Worm (Caenorhabditis elegans) whole organism, L4 larva: ENCODE data around the gene Y82E9BL.3.

Source experiments
- F26F4.8 ChIP-seq: fragments of 200-800 bp; sonication (Bioruptor generic); conservative IDR thresholded peaks from 2 replicates; pipeline ENCODE4 v1.3.6; 2022; ENCODE audit warnings: missing genetic modification characterization, missing compliant biosample characterization
- ceh-62 ChIP-seq: sonication (generic microtip); optimal IDR thresholded peaks from 2 replicates; lab custom pipeline; 2017; ENCODE audit warnings: missing biosample characterization, missing genetic modification characterization
- ces-1 ChIP-seq: fragments of 150-350 bp; sonication (generic microtip); optimal IDR thresholded peaks from 4 replicates; lab custom pipeline; 2014; ENCODE audit warnings: missing biosample characterization, missing genetic modification reagents, missing genetic modification characterization
- dmd-6 ChIP-seq: fragments of 200-800 bp; sonication (Bioruptor generic); IDR thresholded peaks from 2 replicates; pipeline ENCODE4 v1.3.6; 2022; ENCODE audit warnings: missing genetic modification reagents, missing genetic modification characterization, missing compliant biosample characterization
- lim-7 ChIP-seq: fragments of 200-800 bp; sonication (Bioruptor generic); IDR thresholded peaks from 2 replicates; pipeline ENCODE4 v1.3.6; 2022; ENCODE audit warnings: missing genetic modification characterization, missing compliant biosample characterization
- nhr-25 ChIP-seq: sonication (generic microtip); optimal IDR thresholded peaks from 2 replicates; lab custom pipeline; 2017; ENCODE audit warnings: missing genetic modification characterization, mild to moderate bottlenecking, missing compliant biosample characterization, antibody characterized with exemption, moderate library complexity, borderline replicate concordance; ENCODE audit not compliant: insufficient read depth
- set-16 ChIP-seq: fragments of 200-800 bp; sonication (Bioruptor generic); IDR thresholded peaks from 2 replicates; pipeline ENCODE4 v1.3.6; 2022; ENCODE audit warnings: missing genetic modification reagents, missing genetic modification characterization, missing compliant biosample characterization
- snpc-4 ChIP-seq: fragments of 150-350 bp; optimal IDR thresholded peaks from 2 replicates; lab custom pipeline; 2014; ENCODE audit warnings: missing biosample characterization, missing genetic modification characterization
- spr-3 ChIP-seq: fragments of 200-800 bp; sonication (Bioruptor generic); optimal IDR thresholded peaks from 2 replicates; lab custom pipeline; 2018; ENCODE audit warnings: mild to moderate bottlenecking, missing genetic modification characterization, missing compliant biosample characterization
- unc-39 ChIP-seq: sonication (generic microtip); optimal IDR thresholded peaks from 2 replicates; lab custom pipeline; 2017; ENCODE audit warnings: missing biosample characterization, missing genetic modification characterization
- unc-62 ChIP-seq, 3 experiments: fragments of 150-350 bp in 1 of 3; sonication (generic microtip); optimal IDR thresholded peaks in 2 of 3; peaks in 1 of 3; 1 replicate in 1 of 3; 2 replicates in 2 of 3; lab custom pipeline; 2014 to 2017; ENCODE audit warnings: missing biosample characterization in 3 of 3, missing genetic modification characterization in 3 of 3, missing genetic modification reagents in 3 of 3, missing genotype in 1 of 3
- zag-1 ChIP-seq: fragments of 150-350 bp; optimal IDR thresholded peaks from 2 replicates; lab custom pipeline; 2014; ENCODE audit warnings: missing biosample characterization, missing genetic modification characterization
- ztf-7 ChIP-seq: fragments of 150-350 bp; optimal IDR thresholded peaks from 2 replicates; lab custom pipeline; 2014; ENCODE audit warnings: missing biosample characterization, missing genetic modification characterization

DNA sequence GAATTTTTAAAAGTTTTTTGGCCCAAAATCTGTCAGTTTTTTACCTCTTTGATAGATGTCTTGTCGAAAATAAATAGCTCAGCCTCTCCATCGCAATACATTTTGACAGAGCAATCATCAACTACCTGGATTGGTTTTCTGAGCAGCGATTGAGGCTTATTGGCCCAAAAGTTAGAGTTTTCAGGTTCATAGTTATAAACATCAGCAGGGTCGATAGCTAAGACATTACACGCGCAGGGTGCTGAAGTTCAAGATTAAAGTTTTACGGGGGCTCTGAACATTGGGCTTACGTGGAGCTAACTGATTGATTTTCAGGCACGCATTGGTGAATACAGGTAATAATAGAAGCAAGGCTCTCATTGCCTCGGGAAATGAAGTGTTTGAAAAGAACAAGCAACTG, 9.0 kb upstream of the Y82E9BL.3 start, which contains the start of gene Y82E9BR.9:
- TF ChIP-seq ztf-7 (tag; lab: Kevin White, UChicago) (no peak), F26F4.8 (GFP tag; lab: Robert Waterston, UW) (no peak), lim-7 (GFP tag; lab: Robert Waterston, UW) (no peak), ces-1 (GFP tag; lab: Kevin White, UChicago) (no peak), spr-3 (no peak), nhr-25 (tag; lab: Kevin White, UChicago) (no peak), unc-39 (tag; lab: Kevin White, UChicago) (no peak), dmd-6 (no peak), unc-62 (GFP tag; optimal IDR thresholded peaks at IDR 0.05 in 1 of 2; lab: Kevin White, UChicago) (no peak), unc-62 (tag; optimal IDR thresholded peaks at IDR 0.05; lab: Kevin White, UChicago) (no peak), zag-1 (no peak), snpc-4 (tag; lab: Kevin White, UChicago) (no peak), set-16 (GFP tag; lab: Robert Waterston, UW) (no peak), ceh-62 (tag; lab: Kevin White, UChicago) (no peak)
